Fruit fly (Drosophila melanogaster) whole organism, prepupa: ENCODE data around the gene CG43331.
A peak's percentile ranks its signal among the peaks of the same experiment; 100 is the strongest.

Source experiments
- Blimp-1 ChIP-seq: fragments of 200-800 bp; sonication (Bioruptor generic); optimal IDR thresholded peaks from 3 replicates; lab custom pipeline; 2017; ENCODE audit warnings: missing biosample characterization, missing genetic modification characterization, mild to moderate bottlenecking, moderate library complexity, missing genetic modification reagents
- CG10631 ChIP-seq: fragments of 200-800 bp; sonication (Bioruptor generic); optimal IDR thresholded peaks from 2 replicates; lab custom pipeline; 2016; ENCODE audit warnings: missing biosample characterization, missing genetic modification characterization
- CG10669 ChIP-seq: fragments of 200-800 bp; sonication (Bioruptor generic); optimal IDR thresholded peaks from 3 replicates; lab custom pipeline; 2018; ENCODE audit warnings: missing biosample characterization, mild to moderate bottlenecking, missing genetic modification characterization, moderate library complexity
- CG11762 ChIP-seq: fragments of 200-800 bp; sonication (Bioruptor generic); optimal IDR thresholded peaks from 3 replicates; lab custom pipeline; 2016; ENCODE audit warnings: missing biosample characterization, missing genetic modification characterization; ENCODE audit not compliant: insufficient read depth
- CG11902 ChIP-seq: fragments of 200-800 bp; sonication (Bioruptor generic); optimal IDR thresholded peaks from 3 replicates; lab custom pipeline; 2016; ENCODE audit warnings: missing biosample characterization, missing genetic modification characterization
- CG1621 ChIP-seq: fragments of 200-800 bp; sonication (Bioruptor generic); optimal IDR thresholded peaks from 3 replicates; lab custom pipeline; 2018; ENCODE audit warnings: missing biosample characterization, mild to moderate bottlenecking, missing genetic modification characterization
- CG3032 ChIP-seq: fragments of 200-800 bp; optimal IDR thresholded peaks from 2 replicates; lab custom pipeline; 2019; ENCODE audit warnings: missing biosample characterization, mild to moderate bottlenecking, missing genetic modification characterization, moderate library complexity
- CG31627 ChIP-seq: fragments of 200-800 bp; sonication (Bioruptor generic); optimal IDR thresholded peaks from 3 replicates; lab custom pipeline; 2016; ENCODE audit warnings: missing biosample characterization, missing genetic modification characterization
- CG32006 ChIP-seq: fragments of 200-800 bp; sonication (Bioruptor generic); optimal IDR thresholded peaks from 3 replicates; lab custom pipeline; 2017; ENCODE audit warnings: missing biosample characterization, mild to moderate bottlenecking, missing genetic modification characterization
- CG34406 ChIP-seq: fragments of 200-800 bp; sonication (Bioruptor generic); optimal IDR thresholded peaks from 3 replicates; lab custom pipeline; 2016; ENCODE audit warnings: missing biosample characterization, missing genetic modification characterization
- CG4318 ChIP-seq: fragments of 200-800 bp; sonication (Bioruptor generic); optimal IDR thresholded peaks from 3 replicates; lab custom pipeline; 2017; ENCODE audit warnings: missing biosample characterization, mild to moderate bottlenecking, missing genetic modification characterization
- CG6163 ChIP-seq: fragments of 200-800 bp; sonication (Bioruptor generic); IDR thresholded peaks from 3 replicates; pipeline ENCODE4 v1.3.6; 2022; ENCODE audit warnings: missing biosample characterization, missing genetic modification characterization
- CG6792 ChIP-seq: fragments of 200-800 bp; sonication (Bioruptor generic); optimal IDR thresholded peaks from 3 replicates; lab custom pipeline; 2016; ENCODE audit warnings: missing biosample characterization, missing genetic modification characterization
- CG6808 ChIP-seq: fragments of 200-800 bp; sonication (Bioruptor generic); optimal IDR thresholded peaks from 3 replicates; lab custom pipeline; 2017; ENCODE audit warnings: missing biosample characterization, missing genetic modification characterization, mild to moderate bottlenecking, moderate library complexity, missing genetic modification reagents
- CG8319 ChIP-seq: fragments of 200-800 bp; sonication (Bioruptor generic); optimal IDR thresholded peaks from 3 replicates; lab custom pipeline; 2016; ENCODE audit warnings: missing biosample characterization, missing genetic modification characterization
- Eip78C ChIP-seq: fragments of 200-800 bp; sonication (Bioruptor generic); peaks from one replicate; lab custom pipeline; 2016; ENCODE audit warnings: missing biosample characterization, missing genetic modification characterization
- Eip93F ChIP-seq: fragments of 200-800 bp; sonication (Bioruptor generic); optimal IDR thresholded peaks from 2 replicates; lab custom pipeline; 2016; ENCODE audit warnings: missing biosample characterization, mild to moderate bottlenecking, missing genetic modification characterization
- Ets21C ChIP-seq: fragments of 200-800 bp; sonication (Bioruptor generic); optimal IDR thresholded peaks from 3 replicates; lab custom pipeline; 2016; ENCODE audit warnings: missing biosample characterization, missing genetic modification characterization
- Hr38 ChIP-seq: sonication (Bioruptor generic); optimal IDR thresholded peaks from 2 replicates; lab custom pipeline; 2016; ENCODE audit warnings: missing biosample characterization, missing genetic modification characterization
- Hr39 ChIP-seq: fragments of 200-800 bp; sonication (Bioruptor generic); optimal IDR thresholded peaks from 2 replicates; lab custom pipeline; 2016; ENCODE audit warnings: missing biosample characterization, missing genetic modification characterization
- Lpt ChIP-seq: fragments of 200-800 bp; sonication (Bioruptor generic); optimal IDR thresholded peaks from 3 replicates; lab custom pipeline; 2016; ENCODE audit warnings: missing biosample characterization, missing genetic modification characterization
- Met ChIP-seq: fragments of 200-800 bp; sonication (Bioruptor generic); optimal IDR thresholded peaks from 3 replicates; lab custom pipeline; 2016; ENCODE audit warnings: missing biosample characterization, missing genetic modification characterization
- OdsH ChIP-seq: fragments of 200-800 bp; sonication (Bioruptor generic); optimal IDR thresholded peaks from 3 replicates; lab custom pipeline; 2016; ENCODE audit warnings: missing biosample characterization, missing genetic modification characterization
- Sox102F ChIP-seq: fragments of 200-800 bp; sonication (Bioruptor generic); optimal IDR thresholded peaks from 2 replicates; lab custom pipeline; 2016; ENCODE audit warnings: missing biosample characterization, mild to moderate bottlenecking, missing genetic modification characterization
- Sox15 ChIP-seq: fragments of 200-800 bp; sonication (Bioruptor generic); optimal IDR thresholded peaks from 3 replicates; lab custom pipeline; 2016; ENCODE audit warnings: missing biosample characterization, missing genetic modification characterization
- achi ChIP-seq: fragments of 200-800 bp; sonication (Bioruptor generic); optimal IDR thresholded peaks from 3 replicates; lab custom pipeline; 2016; ENCODE audit warnings: missing biosample characterization, missing genetic modification characterization
- acj6 ChIP-seq: fragments of 200-800 bp; sonication (Bioruptor generic); optimal IDR thresholded peaks from 3 replicates; lab custom pipeline; 2016; ENCODE audit warnings: missing biosample characterization, missing genetic modification characterization
- cyc ChIP-seq: fragments of 200-800 bp; sonication (Bioruptor generic); optimal IDR thresholded peaks from 3 replicates; lab custom pipeline; 2016; ENCODE audit warnings: missing biosample characterization, missing genetic modification characterization
- dsx ChIP-seq: fragments of 200-800 bp; optimal IDR thresholded peaks from 3 replicates; lab custom pipeline; 2019; ENCODE audit warnings: missing biosample characterization, mild to moderate bottlenecking, missing genetic modification characterization, moderate library complexity; ENCODE audit not compliant: poor library complexity, severe bottlenecking
- eg ChIP-seq: fragments of 200-800 bp; sonication (Bioruptor generic); IDR thresholded peaks from 3 replicates; pipeline ENCODE4 v1.3.6; 2022; ENCODE audit warnings: missing biosample characterization, missing genetic modification characterization
- esn ChIP-seq: fragments of 200-800 bp; sonication (Bioruptor generic); optimal IDR thresholded peaks from 2 replicates; lab custom pipeline; 2016; ENCODE audit warnings: missing biosample characterization, mild to moderate bottlenecking, missing genetic modification characterization, moderate library complexity
- fd85E ChIP-seq: fragments of 200-800 bp; sonication (Bioruptor generic); optimal IDR thresholded peaks from 3 replicates; lab custom pipeline; 2016; ENCODE audit warnings: missing biosample characterization, missing genetic modification characterization
- fkh ChIP-seq: fragments of 200-800 bp; sonication (Bioruptor generic); optimal IDR thresholded peaks from 3 replicates; lab custom pipeline; 2017; ENCODE audit warnings: missing biosample characterization, mild to moderate bottlenecking, missing genetic modification characterization, moderate library complexity
- net ChIP-seq: fragments of 200-800 bp; sonication (Bioruptor generic); optimal IDR thresholded peaks from 3 replicates; lab custom pipeline; 2016; ENCODE audit warnings: missing biosample characterization, missing genetic modification characterization
- pdm3 ChIP-seq: fragments of 200-800 bp; sonication (Bioruptor generic); optimal IDR thresholded peaks from 3 replicates; lab custom pipeline; 2016; ENCODE audit warnings: missing biosample characterization, missing genetic modification characterization
- salr ChIP-seq, 2 experiments: fragments of 200-800 bp; sonication (Bioruptor generic); optimal IDR thresholded peaks; 3 replicates each; lab custom pipeline; 2016 to 2018; ENCODE audit warnings: missing biosample characterization in 2 of 2, missing genetic modification characterization in 2 of 2, mild to moderate bottlenecking in 1 of 2
- spab ChIP-seq: fragments of 200-800 bp; sonication (Bioruptor generic); optimal IDR thresholded peaks from 2 replicates; lab custom pipeline; 2017; ENCODE audit warnings: missing biosample characterization, mild to moderate bottlenecking, missing genetic modification characterization, missing genetic modification reagents
- ss ChIP-seq, 2 experiments: fragments of 200-800 bp; sonication (Bioruptor generic); optimal IDR thresholded peaks; 2 replicates in 1 of 2; 3 replicates in 1 of 2; lab custom pipeline; 2017 to 2018; ENCODE audit warnings: mild to moderate bottlenecking in 2 of 2, missing biosample characterization in 2 of 2, missing genetic modification characterization in 2 of 2, moderate library complexity in 1 of 2
- svp ChIP-seq: fragments of 200-800 bp; sonication (Bioruptor generic); peaks from one replicate; lab custom pipeline; 2016; ENCODE audit warnings: missing biosample characterization, missing genetic modification characterization
- topi ChIP-seq: fragments of 200-800 bp; sonication (Bioruptor generic); optimal IDR thresholded peaks from 3 replicates; lab custom pipeline; 2016; ENCODE audit warnings: missing biosample characterization, missing genetic modification characterization

The CG43331 gene

DNA sequence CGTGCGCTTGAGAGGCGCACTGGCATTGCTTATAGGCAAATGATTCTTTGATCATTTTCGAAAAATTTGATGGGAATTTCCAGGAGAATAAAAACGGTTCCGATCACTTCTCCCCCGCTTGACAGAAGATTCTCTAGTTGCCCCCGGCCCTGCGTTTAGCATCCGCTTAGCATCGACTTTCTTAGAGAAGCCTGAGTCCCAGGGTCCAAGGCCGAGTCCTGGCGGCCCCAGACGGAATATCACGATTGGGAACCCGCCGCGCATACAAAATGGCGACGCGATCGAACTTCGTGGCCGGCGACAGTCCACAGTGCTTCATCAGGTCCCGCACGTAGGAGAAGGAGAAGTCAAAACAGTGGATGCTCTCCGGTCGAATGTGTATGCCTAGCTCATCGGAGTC lies at the start of gene CG43331:
CG43331 (minus strand) TSS at position 101 of the 400 bp plus-strand sequence.
- no peak for TF ChIP-seq CG6792 (GFP tag; lab: Kevin White, UChicago)
- TF ChIP-seq net (GFP tag; lab: Kevin White, UChicago), result no peak
- no peak for TF ChIP-seq CG4318 (GFP tag; lab: Kevin White, UChicago)
- no peak for TF ChIP-seq pdm3
- TF ChIP-seq Sox15 (GFP tag; lab: Kevin White, UChicago), result no peak
- TF ChIP-seq Eip93F, result no peak
- TF ChIP-seq cyc (GFP tag; lab: Kevin White, UChicago), result no peak
- TF ChIP-seq CG1621 (tag; lab: Kevin White, UChicago), result no peak
- TF ChIP-seq CG10669 (GFP tag; lab: Kevin White, UChicago), result no peak
- TF ChIP-seq CG34406, result no peak
- TF ChIP-seq CG6163 (GFP tag; lab: Robert Waterston, UW), result no peak
- no peak for TF ChIP-seq dsx (GFP tag; lab: Kevin White, UChicago)
- TF ChIP-seq salr (GFP tag; optimal IDR thresholded peaks at IDR 0.05; lab: Kevin White, UChicago), result no peak
- TF ChIP-seq spab (GFP tag; lab: Kevin White, UChicago), result no peak
- TF ChIP-seq Hr39 (GFP tag; lab: Kevin White, UChicago), result no peak
- no peak for TF ChIP-seq topi (GFP tag; lab: Kevin White, UChicago)

DNA sequence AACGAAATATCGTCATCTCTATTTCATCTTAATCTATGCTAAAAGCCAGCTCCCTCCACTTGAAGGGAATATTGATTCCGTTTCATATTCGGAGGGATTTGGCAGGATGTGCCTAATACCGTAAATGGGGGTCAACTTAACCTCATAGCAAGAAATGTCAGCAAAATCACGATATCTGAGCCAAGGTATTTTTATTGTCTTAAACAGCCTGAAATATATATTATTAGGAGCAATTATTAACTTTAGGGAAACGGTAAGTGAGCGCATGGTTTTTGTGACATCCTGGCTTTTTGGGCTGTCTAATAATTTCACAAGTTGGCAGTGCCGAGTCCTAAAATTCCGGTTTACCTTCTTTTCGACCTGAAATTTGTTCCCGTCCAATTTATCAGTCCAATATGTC lies 46.3 kb upstream of the CG43331 start, which contains the start of gene Trxr2:
Trxr2 (plus strand) TSS at position 301 of the 400 bp plus-strand sequence.
- TF ChIP-seq Hr38 (GFP tag; lab: Kevin White, UChicago), result no peak
- TF ChIP-seq fd85E, result no peak
- TF ChIP-seq acj6 (GFP tag; lab: Kevin White, UChicago), result no peak
- no peak for TF ChIP-seq Blimp-1
- TF ChIP-seq CG6792 (GFP tag; lab: Kevin White, UChicago), result no peak
- no peak for TF ChIP-seq spab (GFP tag; lab: Kevin White, UChicago)
- no peak for TF ChIP-seq CG11902
- no peak for TF ChIP-seq CG31627 (GFP tag; lab: Kevin White, UChicago)
- no peak for TF ChIP-seq ss (GFP tag; optimal IDR thresholded peaks at IDR 0.05; lab: Kevin White, UChicago)
- TF ChIP-seq CG6808 (GFP tag; lab: Kevin White, UChicago), result no peak
- TF ChIP-seq CG8319 (GFP tag; lab: Kevin White, UChicago), result no peak
- TF ChIP-seq CG10631 (GFP tag; lab: Kevin White, UChicago), result no peak

DNA sequence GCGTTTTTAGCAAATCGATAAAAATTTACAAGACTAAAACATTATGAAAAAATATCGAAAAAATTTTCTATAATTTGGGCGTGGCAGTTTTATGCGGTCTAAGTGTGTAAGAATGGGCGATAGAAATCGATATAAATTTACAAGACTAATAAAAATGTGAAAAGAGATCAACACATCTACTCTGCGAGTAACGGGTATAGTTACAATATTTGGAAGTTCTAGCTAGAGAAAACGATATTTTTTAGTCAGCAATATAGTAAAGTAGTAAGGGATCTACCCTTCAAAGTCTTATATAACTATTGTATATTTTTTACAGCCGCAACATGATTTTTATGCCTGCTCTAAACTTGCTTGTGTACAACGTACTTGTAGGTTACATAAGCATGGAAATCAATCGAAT lies 44.5 kb upstream of the CG43331 start, which contains the start of gene CG11404:
CG11404 (plus strand) TSS at position 301 of the 400 bp plus-strand sequence.
- no peak for TF ChIP-seq Sox102F (GFP tag; lab: Kevin White, UChicago)
- no peak for TF ChIP-seq fd85E
- TF ChIP-seq pdm3, result no peak
- no peak for TF ChIP-seq CG31627 (GFP tag; lab: Kevin White, UChicago)
- no peak for TF ChIP-seq acj6 (GFP tag; lab: Kevin White, UChicago)
- no peak for TF ChIP-seq salr (GFP tag; optimal IDR thresholded peaks at IDR 0.05; lab: Kevin White, UChicago)
- TF ChIP-seq Eip78C (GFP tag; lab: Kevin White, UChicago), result no peak
- TF ChIP-seq CG3032 (tag; lab: Kevin White, UChicago), result no peak
- TF ChIP-seq Hr38 (GFP tag; lab: Kevin White, UChicago), result no peak
- no peak for TF ChIP-seq eg (GFP tag; lab: Robert Waterston, UW)
- TF ChIP-seq svp, result no peak

- TF ChIP-seq fkh (GFP tag; lab: Kevin White, UChicago) (peak; percentile 46), CG3032 (tag; lab: Kevin White, UChicago) (no peak)
- TF ChIP-seq, all 60 proteins: peak for 1
Measured at dm6 chr3L:22520017-22520416, 16.4 kb upstream of the CG43331 start.

DNA sequence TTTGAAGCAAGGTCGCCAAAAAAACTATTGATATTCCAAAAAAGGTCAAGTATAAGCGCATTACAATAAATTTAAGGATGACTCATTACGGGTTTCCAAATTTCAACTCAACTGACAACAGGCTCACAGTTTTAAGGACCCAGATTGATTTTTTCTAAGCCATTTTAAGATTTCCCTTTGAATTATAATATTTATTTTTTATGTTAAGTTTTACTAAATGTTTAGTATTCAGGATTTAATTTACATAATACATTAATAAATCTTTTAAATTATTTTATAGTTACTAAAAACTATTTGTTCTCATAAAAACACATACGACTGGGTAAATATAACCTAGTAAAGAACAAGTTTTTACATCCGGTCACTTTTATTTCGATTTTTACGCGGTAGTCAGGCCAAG lies 1.5 kb upstream of the CG43331 start, which contains the start of gene CG43329:
CG43329 (minus strand) TSS at position 101 of the 400 bp plus-strand sequence.
- TF ChIP-seq CG11762 (GFP tag; lab: Kevin White, UChicago) (no peak), Met (GFP tag; lab: Kevin White, UChicago) (no peak), CG6808 (GFP tag; lab: Kevin White, UChicago) (no peak), Lpt (GFP tag; lab: Kevin White, UChicago) (no peak), OdsH (GFP tag; lab: Kevin White, UChicago) (no peak), Ets21C (GFP tag; lab: Kevin White, UChicago) (no peak), CG10631 (GFP tag; lab: Kevin White, UChicago) (no peak), CG32006 (GFP tag; lab: Kevin White, UChicago) (no peak), achi (no peak), ss (GFP tag; optimal IDR thresholded peaks at IDR 0.05; lab: Kevin White, UChicago) (no peak), esn (GFP tag; lab: Kevin White, UChicago) (no peak)
- TF ChIP-seq, all 60 proteins: peak for 0
